Worm (Caenorhabditis elegans) whole organism, L4 larva: ENCODE data around the gene M110.8.

ENCODE experiments used
- D1046.2 ChIP-seq: fragments of 200-800 bp; sonication (Bioruptor generic); IDR thresholded peaks from 2 replicates; pipeline ENCODE4 v1.3.6; 2022; ENCODE audit warnings: missing genetic modification characterization, missing compliant biosample characterization
- F37D6.2 ChIP-seq: sonication (generic microtip); optimal IDR thresholded peaks from 2 replicates; lab custom pipeline; 2016; ENCODE audit warnings: mild to moderate bottlenecking, missing genetic modification characterization, missing compliant biosample characterization
- Y105C5A.15 ChIP-seq: fragments of 200-800 bp; sonication (Bioruptor generic); IDR thresholded peaks from 2 replicates; pipeline ENCODE4 v1.3.6; 2022; ENCODE audit warnings: missing genetic modification characterization, missing compliant biosample characterization
- Y5F2A.4 ChIP-seq: fragments of 200-800 bp; sonication (Bioruptor generic); optimal IDR thresholded peaks from 2 replicates; lab custom pipeline; 2018; ENCODE audit warnings: mild to moderate bottlenecking, missing genetic modification characterization, missing compliant biosample characterization
- aha-1 ChIP-seq: fragments of 150-350 bp; peaks from one replicate; lab custom pipeline; 2014; ENCODE audit warnings: missing biosample characterization, missing genetic modification characterization
- aly-2 ChIP-seq: sonication (generic microtip); optimal IDR thresholded peaks from 2 replicates; lab custom pipeline; 2018; ENCODE audit warnings: missing biosample characterization, missing genetic modification characterization
- ama-1 ChIP-seq: fragments of 150-350 bp; optimal IDR thresholded peaks from 2 replicates; lab custom pipeline; 2014; ENCODE audit warnings: inconsistent platforms, mixed read lengths
- ceh-44 ChIP-seq: fragments of 200-800 bp; sonication (Bioruptor generic); IDR thresholded peaks from 2 replicates; pipeline ENCODE4 v1.3.6; 2022; ENCODE audit warnings: missing genetic modification reagents, missing genetic modification characterization, missing compliant biosample characterization
- cey-2 ChIP-seq: sonication (generic microtip); optimal IDR thresholded peaks from 3 replicates; lab custom pipeline; 2017; ENCODE audit warnings: missing genetic modification characterization, mild to moderate bottlenecking, missing compliant biosample characterization, antibody characterized with exemption, borderline replicate concordance; ENCODE audit not compliant: insufficient read depth
- ctbp-1 ChIP-seq: fragments of 200-800 bp; sonication (Bioruptor generic); IDR thresholded peaks from 2 replicates; pipeline ENCODE4 v1.3.6; 2022; ENCODE audit warnings: missing genetic modification reagents, missing genetic modification characterization, missing compliant biosample characterization
- daf-16 ChIP-seq, 3 experiments: sonication (generic microtip); optimal IDR thresholded peaks; 2 replicates each; lab custom pipeline; 2016 to 2017; ENCODE audit warnings: missing genetic modification characterization in 3 of 3, missing genetic modification reagents in 3 of 3, mild to moderate bottlenecking in 2 of 3, missing compliant biosample characterization in 2 of 3, missing biosample characterization in 1 of 3, moderate library complexity in 1 of 3
- daf-8 ChIP-seq: fragments of 200-800 bp; sonication (Bioruptor generic); IDR thresholded peaks from 2 replicates; pipeline ENCODE4 v1.3.6; 2022; ENCODE audit warnings: missing genetic modification characterization, missing compliant biosample characterization
- dmd-9 ChIP-seq: fragments of 200-800 bp; sonication (Bioruptor generic); IDR thresholded peaks from 2 replicates; pipeline ENCODE4 v1.3.6; 2022; ENCODE audit warnings: missing genetic modification reagents, missing genetic modification characterization, missing compliant biosample characterization
- dpl-1 ChIP-seq: fragments of 150-350 bp; optimal IDR thresholded peaks from 2 replicates; lab custom pipeline; 2014; ENCODE audit warnings: missing biosample characterization, missing genetic modification reagents, missing genetic modification characterization
- duxl-1 ChIP-seq: sonication (generic microtip); optimal IDR thresholded peaks from 2 replicates; lab custom pipeline; 2016; ENCODE audit warnings: mild to moderate bottlenecking, missing genetic modification characterization, moderate library complexity, missing compliant biosample characterization; ENCODE audit not compliant: poor library complexity
- fkh-10 ChIP-seq: fragments of 150-350 bp; optimal IDR thresholded peaks from 2 replicates; lab custom pipeline; 2014; ENCODE audit warnings: missing biosample characterization, missing genetic modification reagents, missing genetic modification characterization
- gei-8 ChIP-seq: fragments of 200-800 bp; sonication (Bioruptor generic); optimal IDR thresholded peaks from 2 replicates; lab custom pipeline; 2018; ENCODE audit warnings: mild to moderate bottlenecking, missing genetic modification characterization, missing compliant biosample characterization
- hlh-11 ChIP-seq: fragments of 200-800 bp; sonication (Bioruptor generic); optimal IDR thresholded peaks from 2 replicates; lab custom pipeline; 2018; ENCODE audit warnings: mild to moderate bottlenecking, missing genetic modification characterization, missing compliant biosample characterization
- hmg-1.1 ChIP-seq: fragments of 200-800 bp; sonication (Bioruptor generic); IDR thresholded peaks from 2 replicates; pipeline ENCODE4 v1.3.6; 2022; ENCODE audit warnings: missing genetic modification reagents, missing genetic modification characterization, missing compliant biosample characterization
- lim-7 ChIP-seq: fragments of 200-800 bp; sonication (Bioruptor generic); IDR thresholded peaks from 2 replicates; pipeline ENCODE4 v1.3.6; 2022; ENCODE audit warnings: missing genetic modification characterization, missing compliant biosample characterization
- lin-15B ChIP-seq: fragments of 150-350 bp; sonication (generic microtip); optimal IDR thresholded peaks from 3 replicates; lab custom pipeline; 2014; ENCODE audit warnings: missing biosample characterization, missing genetic modification characterization
- lin-38 ChIP-seq: fragments of 200-800 bp; sonication (Bioruptor generic); IDR thresholded peaks from 2 replicates; pipeline ENCODE4 v1.3.6; 2022; ENCODE audit warnings: missing genetic modification reagents, missing genetic modification characterization, missing compliant biosample characterization
- mdl-1 ChIP-seq, 2 experiments: fragments of 150-350 bp in 1 of 2; sonication (generic microtip) in 1 of 2; optimal IDR thresholded peaks; 2 replicates each; lab custom pipeline; 2014 to 2017; ENCODE audit warnings: missing biosample characterization in 2 of 2, missing genetic modification characterization in 2 of 2
- mdt-29 ChIP-seq: fragments of 200-800 bp; sonication (Bioruptor generic); IDR thresholded peaks from 2 replicates; pipeline ENCODE4 v1.3.6; 2022; ENCODE audit warnings: missing genetic modification reagents, missing genetic modification characterization, missing compliant biosample characterization
- mxl-3 ChIP-seq: fragments of 200-800 bp; sonication (Bioruptor generic); optimal IDR thresholded peaks from 2 replicates; lab custom pipeline; 2018; ENCODE audit warnings: mild to moderate bottlenecking, missing genetic modification characterization, missing compliant biosample characterization
- nhr-10 ChIP-seq: fragments of 150-350 bp; optimal IDR thresholded peaks from 2 replicates; lab custom pipeline; 2014; ENCODE audit warnings: missing biosample characterization, missing genetic modification characterization
- nhr-102 ChIP-seq: sonication (generic microtip); optimal IDR thresholded peaks from 2 replicates; lab custom pipeline; 2016; ENCODE audit warnings: mild to moderate bottlenecking, missing genetic modification characterization, moderate library complexity, missing compliant biosample characterization
- nhr-11 ChIP-seq: fragments of 150-350 bp; optimal IDR thresholded peaks from 2 replicates; lab custom pipeline; 2014; ENCODE audit warnings: missing biosample characterization, missing genetic modification characterization
- nhr-111 ChIP-seq: fragments of 200-800 bp; sonication (Bioruptor generic); optimal IDR thresholded peaks from 2 replicates; lab custom pipeline; 2018; ENCODE audit warnings: mild to moderate bottlenecking, missing genetic modification characterization, missing compliant biosample characterization
- nhr-237 ChIP-seq: sonication (generic microtip); optimal IDR thresholded peaks from 2 replicates; lab custom pipeline; 2017; ENCODE audit warnings: missing biosample characterization, missing genetic modification characterization
- nhr-28 ChIP-seq: fragments of 150-350 bp; optimal IDR thresholded peaks from 2 replicates; lab custom pipeline; 2014; ENCODE audit warnings: missing biosample characterization, missing genetic modification characterization
- nhr-48 ChIP-seq: sonication (generic microtip); optimal IDR thresholded peaks from 2 replicates; lab custom pipeline; 2016; ENCODE audit warnings: mild to moderate bottlenecking, missing genetic modification characterization, missing compliant biosample characterization
- nhr-6 ChIP-seq: fragments of 150-350 bp; optimal IDR thresholded peaks from 2 replicates; lab custom pipeline; 2014; ENCODE audit warnings: missing biosample characterization, missing genetic modification characterization
- set-16 ChIP-seq: fragments of 200-800 bp; sonication (Bioruptor generic); IDR thresholded peaks from 2 replicates; pipeline ENCODE4 v1.3.6; 2022; ENCODE audit warnings: missing genetic modification reagents, missing genetic modification characterization, missing compliant biosample characterization
- spr-3 ChIP-seq: fragments of 200-800 bp; sonication (Bioruptor generic); optimal IDR thresholded peaks from 2 replicates; lab custom pipeline; 2018; ENCODE audit warnings: mild to moderate bottlenecking, missing genetic modification characterization, missing compliant biosample characterization
- unc-62 ChIP-seq, 3 experiments: fragments of 150-350 bp in 1 of 3; sonication (generic microtip); optimal IDR thresholded peaks in 2 of 3; peaks in 1 of 3; 1 replicate in 1 of 3; 2 replicates in 2 of 3; lab custom pipeline; 2014 to 2017; ENCODE audit warnings: missing biosample characterization in 3 of 3, missing genetic modification characterization in 3 of 3, missing genetic modification reagents in 3 of 3, missing genotype in 1 of 3

The M110.8 gene

DNA sequence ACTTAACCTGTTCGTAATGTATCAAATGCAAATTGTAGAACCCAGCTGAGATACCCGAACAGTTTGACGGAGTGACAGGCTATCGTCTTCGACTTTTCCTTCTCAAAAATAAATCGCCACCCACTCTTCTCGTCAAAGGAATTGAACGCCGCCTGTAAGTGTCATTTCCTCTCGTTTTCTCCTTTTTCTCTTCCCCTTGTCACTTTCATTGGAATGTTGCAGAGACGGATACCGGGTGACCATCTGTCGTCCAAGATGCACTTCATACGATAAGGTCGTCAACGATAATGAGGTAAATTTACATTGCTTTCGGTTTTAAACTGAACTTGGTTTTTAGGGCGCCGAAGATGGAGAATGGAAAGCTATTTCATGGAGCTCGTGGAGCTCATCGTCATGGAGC is 9.6 kb downstream of the M110.8 start:
- no peak for TF ChIP-seq dmd-9 (GFP tag; lab: Robert Waterston, UW)
- peak; percentile 78 for TF ChIP-seq aha-1 (tag; lab: Kevin White, UChicago)

- TF ChIP-seq Y105C5A.15 (GFP tag; lab: Robert Waterston, UW) (no peak), hmg-1.1 (no peak), nhr-48 (no peak), duxl-1 (tag; lab: Kevin White, UChicago) (no peak), ctbp-1 (GFP tag; lab: Robert Waterston, UW) (no peak), fkh-10 (GFP tag; lab: Kevin White, UChicago) (no peak), dpl-1 (no peak), ceh-44 (GFP tag; lab: Robert Waterston, UW) (no peak), nhr-111 (GFP tag; lab: Kevin White, UChicago) (no peak), nhr-6 (tag; lab: Kevin White, UChicago) (no peak), mdt-29 (no peak), lin-38 (GFP tag; lab: Robert Waterston, UW) (no peak), spr-3 (no peak), daf-16 (GFP tag; optimal IDR thresholded peaks at IDR 0.05; lab: Kevin White, UChicago) (no peak), daf-16 (tag; optimal IDR thresholded peaks at IDR 0.05; lab: Kevin White, UChicago) (no peak), nhr-11 (no peak), D1046.2 (GFP tag; lab: Robert Waterston, UW) (no peak), F37D6.2 (tag; lab: Kevin White, UChicago) (no peak), daf-8 (GFP tag; lab: Robert Waterston, UW) (no peak), ama-1 (lab: Kevin White, UChicago) (no peak), nhr-28 (tag; lab: Kevin White, UChicago) (no peak)
- TF ChIP-seq, all 104 proteins: peak for 0
Observed at ce11 chrII:8198503-8198902, 10.9 kb downstream of the M110.8 start, which contains the start of gene qua-1. Gene qua-1, plus strand, starts transcription at chrII:8198803.

ce11 chrII:8193922-8194321 is 15.5 kb downstream of the M110.8 start:
- TF ChIP-seq unc-62 (GFP tag; optimal IDR thresholded peaks at IDR 0.05 in 1 of 2; lab: Kevin White, UChicago) (peak in 1 of 2 experiments; percentile 49), unc-62 (tag; optimal IDR thresholded peaks at IDR 0.05; lab: Kevin White, UChicago) (no peak), Y5F2A.4 (GFP tag; lab: Kevin White, UChicago) (no peak), dpl-1 (no peak), nhr-102 (tag; lab: Kevin White, UChicago) (no peak), nhr-237 (tag; lab: Kevin White, UChicago) (no peak)
- TF ChIP-seq, all 104 proteins: peak for 1

ce11 chrII:8193126-8193525 is 16.2 kb downstream of the M110.8 start, which contains the start of gene T05C12.9:
Gene T05C12.9, minus strand, starts transcription at chrII:8193226.
- TF ChIP-seq daf-16 (GFP tag; optimal IDR thresholded peaks at IDR 0.05; lab: Kevin White, UChicago) = no peak
- no peak for TF ChIP-seq daf-16 (tag; optimal IDR thresholded peaks at IDR 0.05; lab: Kevin White, UChicago)
- TF ChIP-seq ceh-44 (GFP tag; lab: Robert Waterston, UW) = no peak
- TF ChIP-seq nhr-237 (tag; lab: Kevin White, UChicago) = no peak
- no peak for TF ChIP-seq lim-7 (GFP tag; lab: Robert Waterston, UW)

- TF ChIP-seq mxl-3 (GFP tag; lab: Kevin White, UChicago) (no peak), lin-15B (tag; lab: Kevin White, UChicago) (no peak), nhr-102 (tag; lab: Kevin White, UChicago) (no peak), nhr-10 (no peak), gei-8 (no peak), hlh-11 (no peak), cey-2 (tag; lab: Kevin White, UChicago) (no peak), set-16 (GFP tag; lab: Robert Waterston, UW) (no peak), aly-2 (no peak), mdl-1 (tag; optimal IDR thresholded peaks at IDR 0.05; lab: Kevin White, UChicago) (no peak), ama-1 (lab: Kevin White, UChicago) (no peak)
Observed at ce11 chrII:8190455-8190854, 18.9 kb downstream of the M110.8 start, which contains the start of gene T05C12.8. Gene T05C12.8, minus strand, starts transcription at chrII:8190555.
